Worm (Caenorhabditis elegans) whole organism, L1 larva: ENCODE results near the gene bbln-1.

Source experiments
- aly-2 ChIP-seq: fragments of 150-350 bp; optimal IDR thresholded peaks from 2 replicates; lab custom pipeline; 2014; ENCODE audit warnings: missing biosample characterization, missing genetic modification characterization
- ama-1 ChIP-seq: fragments of 150-350 bp; optimal IDR thresholded peaks from 2 replicates; lab custom pipeline; 2014
- blmp-1 ChIP-seq: fragments of 150-350 bp; optimal IDR thresholded peaks from 2 replicates; lab custom pipeline; 2014; ENCODE audit warnings: missing biosample characterization, missing genetic modification characterization
- ceh-88 ChIP-seq: fragments of 200-800 bp; sonication (Bioruptor generic); IDR thresholded peaks from 2 replicates; pipeline ENCODE4 v1.3.6; 2022; ENCODE audit warnings: missing genetic modification characterization, missing compliant biosample characterization
- ceh-90 ChIP-seq: sonication (generic microtip); optimal IDR thresholded peaks from 2 replicates; lab custom pipeline; 2016; ENCODE audit warnings: missing genetic modification characterization, missing compliant biosample characterization
- ces-1 ChIP-seq: fragments of 150-350 bp; optimal IDR thresholded peaks from 2 replicates; lab custom pipeline; 2014; ENCODE audit warnings: missing biosample characterization, missing genetic modification reagents, missing genetic modification characterization
- dsc-1 ChIP-seq: sonication (generic microtip); optimal IDR thresholded peaks from 2 replicates; lab custom pipeline; 2016; ENCODE audit warnings: mild to moderate bottlenecking, missing genetic modification characterization, missing compliant biosample characterization
- egl-27 ChIP-seq, 2 experiments: fragments of 150-350 bp in 1 of 2; sonication (generic microtip); optimal IDR thresholded peaks; 3 replicates each; lab custom pipeline; 2017 to 2018; ENCODE audit warnings: missing biosample characterization in 2 of 2, missing genetic modification characterization in 2 of 2, missing genetic modification reagents in 2 of 2
- elt-2 ChIP-seq: sonication (generic microtip); optimal IDR thresholded peaks from 2 replicates; lab custom pipeline; 2016; ENCODE audit warnings: missing genetic modification characterization, mild to moderate bottlenecking, inconsistent platforms, missing compliant biosample characterization, missing genetic modification reagents
- elt-3 ChIP-seq, 6 experiments: fragments of 150-350 bp in 1 of 6; sonication (generic microtip); optimal IDR thresholded peaks; 2 replicates each; lab custom pipeline; 2017 to 2018; ENCODE audit warnings: missing biosample characterization in 6 of 6, missing genetic modification characterization in 6 of 6, inconsistent platforms in 1 of 6
- ets-5 ChIP-seq: fragments of 200-800 bp; sonication (Bioruptor generic); IDR thresholded peaks from 2 replicates; pipeline ENCODE4 v1.3.6; 2022; ENCODE audit warnings: missing genetic modification characterization, missing compliant biosample characterization
- fkh-10 ChIP-seq: sonication (generic microtip); optimal IDR thresholded peaks from 2 replicates; lab custom pipeline; 2017; ENCODE audit warnings: missing biosample characterization, missing genetic modification reagents, missing genetic modification characterization
- fkh-4 ChIP-seq: sonication (generic microtip); optimal IDR thresholded peaks from 2 replicates; lab custom pipeline; 2016; ENCODE audit warnings: missing compliant biosample characterization, missing genetic modification characterization, borderline replicate concordance
- fkh-8 ChIP-seq: sonication (generic microtip); optimal IDR thresholded peaks from 2 replicates; lab custom pipeline; 2016; ENCODE audit warnings: mild to moderate bottlenecking, missing genetic modification characterization, missing compliant biosample characterization
- fos-1 ChIP-seq: fragments of 150-350 bp; optimal IDR thresholded peaks from 2 replicates; lab custom pipeline; 2014; ENCODE audit warnings: missing biosample characterization, missing genetic modification characterization
- hlh-4 ChIP-seq: sonication (generic microtip); optimal IDR thresholded peaks from 2 replicates; lab custom pipeline; 2016; ENCODE audit warnings: mild to moderate bottlenecking, missing genetic modification characterization, missing compliant biosample characterization
- hpl-2 ChIP-seq: fragments of 150-350 bp; optimal IDR thresholded peaks from 2 replicates; lab custom pipeline; 2014; ENCODE audit warnings: missing biosample characterization, missing genetic modification reagents, missing genetic modification characterization
- irx-1 ChIP-seq: sonication (generic microtip); optimal IDR thresholded peaks from 2 replicates; lab custom pipeline; 2016; ENCODE audit warnings: missing genetic modification characterization, missing compliant biosample characterization
- jun-1 ChIP-seq: fragments of 150-350 bp; optimal IDR thresholded peaks from 2 replicates; lab custom pipeline; 2014; ENCODE audit warnings: missing biosample characterization, missing genetic modification reagents, missing genetic modification characterization
- lin-13 ChIP-seq: fragments of 150-350 bp; optimal IDR thresholded peaks from 2 replicates; lab custom pipeline; 2014; ENCODE audit warnings: missing biosample characterization, missing genetic modification reagents, missing genetic modification characterization
- lin-35 ChIP-seq, 2 experiments: fragments of 150-350 bp; optimal IDR thresholded peaks; 2 replicates each; lab custom pipeline; 2014; ENCODE audit warnings: missing biosample characterization in 2 of 2, missing genetic modification characterization in 2 of 2, missing genetic modification reagents in 2 of 2
- lin-39 ChIP-seq: fragments of 150-350 bp; optimal IDR thresholded peaks from 2 replicates; lab custom pipeline; 2014; ENCODE audit warnings: missing biosample characterization, missing genetic modification reagents, missing genetic modification characterization
- lir-3 ChIP-seq: sonication (generic microtip); optimal IDR thresholded peaks from 2 replicates; lab custom pipeline; 2016; ENCODE audit warnings: mild to moderate bottlenecking, missing genetic modification characterization, moderate library complexity, missing compliant biosample characterization; ENCODE audit not compliant: poor library complexity
- lsy-2 ChIP-seq, 2 experiments: fragments of 150-350 bp; optimal IDR thresholded peaks; 2 replicates each; lab custom pipeline; 2014; ENCODE audit warnings: missing biosample characterization in 2 of 2, missing genetic modification characterization in 2 of 2
- mab-9 ChIP-seq: fragments of 200-800 bp; sonication (Bioruptor generic); IDR thresholded peaks from 2 replicates; pipeline ENCODE4 v1.3.6; 2022; ENCODE audit warnings: missing genetic modification reagents, missing genetic modification characterization, missing compliant biosample characterization
- mef-2 ChIP-seq: fragments of 150-350 bp; optimal IDR thresholded peaks from 2 replicates; lab custom pipeline; 2014; ENCODE audit warnings: missing biosample characterization, missing genetic modification characterization
- mep-1 ChIP-seq: fragments of 150-350 bp; optimal IDR thresholded peaks from 2 replicates; lab custom pipeline; 2014; ENCODE audit warnings: missing biosample characterization, missing genetic modification characterization
- nhr-11 ChIP-seq: fragments of 150-350 bp; optimal IDR thresholded peaks from 2 replicates; lab custom pipeline; 2014; ENCODE audit warnings: missing biosample characterization, missing genetic modification characterization
- nhr-19 ChIP-seq: fragments of 200-800 bp; sonication (Bioruptor generic); conservative IDR thresholded peaks from 2 replicates; pipeline ENCODE4 v1.3.6; 2022; ENCODE audit warnings: missing genetic modification characterization, missing compliant biosample characterization
- nhr-71 ChIP-seq: sonication (generic microtip); optimal IDR thresholded peaks from 2 replicates; lab custom pipeline; 2016; ENCODE audit warnings: mild to moderate bottlenecking, missing genetic modification characterization, moderate library complexity, missing compliant biosample characterization
- nhr-76 ChIP-seq: sonication (generic microtip); optimal IDR thresholded peaks from 2 replicates; lab custom pipeline; 2017; ENCODE audit warnings: missing biosample characterization, missing genetic modification characterization
- nhr-77 ChIP-seq: fragments of 150-350 bp; optimal IDR thresholded peaks from 2 replicates; lab custom pipeline; 2014; ENCODE audit warnings: missing biosample characterization, missing genetic modification characterization
- nhr-85 ChIP-seq: sonication (generic microtip); peaks from one replicate; lab custom pipeline; 2016; ENCODE audit warnings: missing genetic modification characterization, inconsistent platforms, missing compliant biosample characterization
- pax-3 ChIP-seq: fragments of 200-800 bp; sonication (Bioruptor generic); optimal IDR thresholded peaks from 2 replicates; lab custom pipeline; 2018; ENCODE audit warnings: mild to moderate bottlenecking, missing genetic modification characterization, moderate library complexity, missing compliant biosample characterization
- pqm-1 ChIP-seq: sonication (generic microtip); optimal IDR thresholded peaks from 3 replicates; lab custom pipeline; 2017; ENCODE audit warnings: missing biosample characterization, missing genetic modification characterization
- rnt-1 ChIP-seq: sonication (generic microtip); optimal IDR thresholded peaks from 2 replicates; lab custom pipeline; 2016; ENCODE audit warnings: mild to moderate bottlenecking, missing genetic modification characterization, moderate library complexity, missing compliant biosample characterization
- skn-1 ChIP-seq: fragments of 150-350 bp; optimal IDR thresholded peaks from 2 replicates; lab custom pipeline; 2014; ENCODE audit warnings: missing biosample characterization, missing genetic modification characterization
- snpc-4 ChIP-seq: fragments of 150-350 bp; optimal IDR thresholded peaks from 2 replicates; lab custom pipeline; 2014; ENCODE audit warnings: missing biosample characterization, missing genetic modification characterization
- sptf-1 ChIP-seq: fragments of 150-350 bp; optimal IDR thresholded peaks from 2 replicates; lab custom pipeline; 2014; ENCODE audit warnings: missing biosample characterization, missing genetic modification characterization
- swsn-7 ChIP-seq: sonication (generic microtip); optimal IDR thresholded peaks from 2 replicates; lab custom pipeline; 2016; ENCODE audit warnings: missing genetic modification characterization, missing compliant biosample characterization
- tbx-2 ChIP-seq: sonication (generic microtip); optimal IDR thresholded peaks from 2 replicates; lab custom pipeline; 2016; ENCODE audit warnings: missing genetic modification characterization, missing compliant biosample characterization
- unc-130 ChIP-seq: fragments of 150-350 bp; optimal IDR thresholded peaks from 2 replicates; lab custom pipeline; 2017; ENCODE audit warnings: missing biosample characterization, missing genetic modification characterization, inconsistent platforms
- unc-30 ChIP-seq: sonication (generic microtip); optimal IDR thresholded peaks from 2 replicates; lab custom pipeline; 2017; ENCODE audit warnings: missing biosample characterization, missing genetic modification characterization
- unc-62 ChIP-seq: fragments of 150-350 bp; optimal IDR thresholded peaks from 2 replicates; lab custom pipeline; 2014; ENCODE audit warnings: missing biosample characterization, missing genetic modification reagents, missing genetic modification characterization
- vab-15 ChIP-seq: sonication (generic microtip); optimal IDR thresholded peaks from 2 replicates; lab custom pipeline; 2017; ENCODE audit warnings: missing genotype, mild to moderate bottlenecking, missing genetic modification characterization, missing compliant biosample characterization
- xbp-1 ChIP-seq: sonication (generic microtip); optimal IDR thresholded peaks from 2 replicates; lab custom pipeline; 2016; ENCODE audit warnings: missing genetic modification characterization, missing compliant biosample characterization
- ztf-4 ChIP-seq: fragments of 150-350 bp; optimal IDR thresholded peaks from 2 replicates; lab custom pipeline; 2014; ENCODE audit warnings: missing biosample characterization, missing genetic modification characterization

The bbln-1 gene

ce11 chrX:3127626-3128142, 24.6 kb downstream of the bbln-1 start (continued):
- peak; percentile 80 for TF ChIP-seq aly-2
- TF ChIP-seq skn-1: peak; percentile 79
- peak; percentile 84 for TF ChIP-seq xbp-1 (tag; lab: Kevin White, UChicago)
- peak; percentile 85 to 90 for TF ChIP-seq egl-27 (tag; optimal IDR thresholded peaks at IDR 0.05; lab: Kevin White, UChicago)
- peak; percentile 60 for TF ChIP-seq elt-2 (tag; lab: Kevin White, UChicago)
- peak; percentile 49 for TF ChIP-seq vab-15 (tag; lab: Kevin White, UChicago)
- TF ChIP-seq swsn-7 (tag; lab: Kevin White, UChicago): peak; percentile 93
- TF ChIP-seq mef-2 (tag; lab: Kevin White, UChicago): peak; percentile 83
- TF ChIP-seq dsc-1 (tag; lab: Kevin White, UChicago): peak; percentile 86
- peak; percentile 96 for TF ChIP-seq jun-1 (tag; lab: Kevin White, UChicago)
- TF ChIP-seq nhr-19: peak; percentile 85
- peak; percentile 38; the same call in 1 of the 2 replicates for TF ChIP-seq ceh-88
- TF ChIP-seq nhr-11 (tag; lab: Kevin White, UChicago): peak; percentile 12
- TF ChIP-seq pax-3 (tag; lab: Kevin White, UChicago): peak; percentile 75
- TF ChIP-seq mep-1: peak; percentile 85
- no peak for TF ChIP-seq unc-30 (tag; lab: Kevin White, UChicago)
- peak; percentile 97 for TF ChIP-seq nhr-71
- TF ChIP-seq elt-3 (tag; optimal IDR thresholded peaks at IDR 0.05; lab: Kevin White, UChicago): peak in 5 of 6 experiments; percentile 22 to 86 (median 58)
- peak; percentile 14 for TF ChIP-seq fkh-4 (tag; lab: Kevin White, UChicago)
- TF ChIP-seq lir-3 (tag; lab: Kevin White, UChicago): peak; percentile 89
- peak; percentile 79 to 86 for TF ChIP-seq lin-35 (GFP tag; optimal IDR thresholded peaks at IDR 0.05; lab: Kevin White, UChicago)
- no peak for TF ChIP-seq sptf-1
- peak; percentile 75 for TF ChIP-seq ces-1 (GFP tag; lab: Kevin White, UChicago)
- TF ChIP-seq lsy-2 (tag; optimal IDR thresholded peaks at IDR 0.05; lab: Kevin White, UChicago): peak; percentile 72 to 91
- peak; percentile 80 for TF ChIP-seq ztf-4 (tag; lab: Kevin White, UChicago)
- TF ChIP-seq ama-1 (lab: Kevin White, UChicago): no peak
- TF ChIP-seq ets-5 (GFP tag; lab: Robert Waterston, UW): no peak
- TF ChIP-seq ceh-90: no peak
- TF ChIP-seq rnt-1 (tag; lab: Kevin White, UChicago): peak; percentile 86
- no peak for TF ChIP-seq hlh-4 (tag; lab: Kevin White, UChicago)
- TF ChIP-seq nhr-76: no peak
- TF ChIP-seq pqm-1 (tag; lab: Kevin White, UChicago): peak; percentile 73
- peak; percentile 91 for TF ChIP-seq nhr-77 (tag; lab: Kevin White, UChicago)
- TF ChIP-seq blmp-1 (tag; lab: Kevin White, UChicago): peak; percentile 96
- TF ChIP-seq snpc-4 (tag; lab: Kevin White, UChicago): peak; percentile 18
- peak; percentile 88 for TF ChIP-seq fos-1 (tag; lab: Kevin White, UChicago)
- TF ChIP-seq fkh-10 (GFP tag; lab: Kevin White, UChicago): peak; percentile 92
- no peak for TF ChIP-seq unc-62 (GFP tag; lab: Kevin White, UChicago)
- TF ChIP-seq hpl-2: peak; percentile 75
- TF ChIP-seq unc-130: peak; percentile 82
- peak; percentile 69 for TF ChIP-seq irx-1 (tag; lab: Kevin White, UChicago)
- TF ChIP-seq mab-9: peak; percentile 58; the same call in 1 of the 2 replicates
- TF ChIP-seq nhr-85 (tag; lab: Kevin White, UChicago): peak; percentile 95
- peak; percentile 93 for TF ChIP-seq tbx-2 (tag; lab: Kevin White, UChicago)
- peak; percentile 88 for TF ChIP-seq lin-13 (GFP tag; lab: Kevin White, UChicago)
- TF ChIP-seq lin-39 (tag; lab: Kevin White, UChicago): no peak
- TF ChIP-seq fkh-8 (tag; lab: Kevin White, UChicago): peak; percentile 94
